Fruit fly (Drosophila melanogaster) whole organism, embryonic: Measurements from ENCODE around the gene OS9.

Experiments used
- Abd-B ChIP-seq: fragments of 200-800 bp; sonication (Bioruptor generic); optimal IDR thresholded peaks from 2 replicates; lab custom pipeline; 2018; ENCODE audit warnings: missing biosample characterization, mild to moderate bottlenecking, missing genetic modification characterization, moderate library complexity
- Bgb ChIP-seq: fragments of 200-800 bp; sonication (Bioruptor generic); IDR thresholded peaks from 2 replicates; pipeline ENCODE4 v1.3.6; 2022; ENCODE audit warnings: missing biosample characterization, missing genetic modification characterization; ENCODE audit not compliant: partially characterized antibody
- CG11504 ChIP-seq: fragments of 200-800 bp; sonication (Bioruptor generic); optimal IDR thresholded peaks from 3 replicates; lab custom pipeline; 2019; ENCODE audit warnings: missing biosample characterization, mild to moderate bottlenecking, missing genetic modification characterization, moderate library complexity
- CG11560 ChIP-seq: fragments of 200-800 bp; sonication (Bioruptor generic); IDR thresholded peaks from 3 replicates; pipeline ENCODE4 v1.3.6; 2022; ENCODE audit warnings: missing biosample characterization, missing genetic modification characterization
- CG12071 ChIP-seq: fragments of 200-800 bp; sonication (Bioruptor generic); optimal IDR thresholded peaks from 3 replicates; lab custom pipeline; 2018; ENCODE audit warnings: missing biosample characterization, mild to moderate bottlenecking, missing genetic modification characterization
- CG12299 ChIP-seq: fragments of 200-800 bp; sonication (Bioruptor generic); optimal IDR thresholded peaks from 2 replicates; lab custom pipeline; 2018; ENCODE audit warnings: missing biosample characterization, mild to moderate bottlenecking, missing genetic modification characterization
- CG13424 ChIP-seq: fragments of 200-800 bp; sonication (Bioruptor generic); optimal IDR thresholded peaks from 2 replicates; lab custom pipeline; 2019; ENCODE audit warnings: missing biosample characterization, mild to moderate bottlenecking, missing genetic modification characterization, moderate library complexity
- CG15011 ChIP-seq: fragments of 200-800 bp; sonication (Bioruptor generic); optimal IDR thresholded peaks from 3 replicates; lab custom pipeline; 2018; ENCODE audit warnings: missing biosample characterization, mild to moderate bottlenecking, missing genetic modification characterization
- CG15269 ChIP-seq: fragments of 200-800 bp; sonication (Bioruptor generic); optimal IDR thresholded peaks from 2 replicates; lab custom pipeline; 2018; ENCODE audit warnings: missing biosample characterization, mild to moderate bottlenecking, missing genetic modification characterization, moderate library complexity
- CG1792 ChIP-seq: fragments of 200-800 bp; sonication (Bioruptor generic); optimal IDR thresholded peaks from 2 replicates; lab custom pipeline; 2016; ENCODE audit warnings: missing biosample characterization, missing genetic modification characterization
- CG18619 ChIP-seq: fragments of 200-800 bp; sonication (Bioruptor generic); optimal IDR thresholded peaks from 3 replicates; lab custom pipeline; 2017; ENCODE audit warnings: missing biosample characterization, mild to moderate bottlenecking, missing genetic modification characterization
- CG2116 ChIP-seq: fragments of 200-800 bp; sonication (Bioruptor generic); optimal IDR thresholded peaks from 3 replicates; lab custom pipeline; 2018; ENCODE audit warnings: missing biosample characterization, mild to moderate bottlenecking, missing genetic modification characterization
- CG33213 ChIP-seq: fragments of 200-800 bp; sonication (Bioruptor generic); optimal IDR thresholded peaks from 3 replicates; lab custom pipeline; 2016; ENCODE audit warnings: missing biosample characterization, missing genetic modification characterization
- CG34422 ChIP-seq: fragments of 200-800 bp; sonication (Bioruptor generic); IDR thresholded peaks from 3 replicates; pipeline ENCODE4 v1.3.6; 2022; ENCODE audit warnings: missing biosample characterization, missing genetic modification characterization
- CG3995 ChIP-seq: fragments of 200-800 bp; sonication (Bioruptor generic); optimal IDR thresholded peaks from 3 replicates; lab custom pipeline; 2016; ENCODE audit warnings: missing biosample characterization, missing genetic modification characterization
- CG4424 ChIP-seq: fragments of 200-800 bp; sonication (Bioruptor generic); optimal IDR thresholded peaks from 3 replicates; lab custom pipeline; 2016; ENCODE audit warnings: missing biosample characterization, missing genetic modification characterization
- CG5245 ChIP-seq: fragments of 200-800 bp; sonication (Bioruptor generic); optimal IDR thresholded peaks from 3 replicates; lab custom pipeline; 2016; ENCODE audit warnings: missing biosample characterization, missing genetic modification characterization
- CG6654 ChIP-seq: fragments of 200-800 bp; sonication (Bioruptor generic); optimal IDR thresholded peaks from 2 replicates; lab custom pipeline; 2017; ENCODE audit warnings: missing biosample characterization, mild to moderate bottlenecking, missing genetic modification characterization
- CG7928 ChIP-seq: fragments of 200-800 bp; sonication (Bioruptor generic); optimal IDR thresholded peaks from 2 replicates; lab custom pipeline; 2017; ENCODE audit warnings: missing biosample characterization, mild to moderate bottlenecking, missing genetic modification characterization
- CG8089 ChIP-seq: fragments of 200-800 bp; sonication (Bioruptor generic); optimal IDR thresholded peaks from 3 replicates; lab custom pipeline; 2016; ENCODE audit warnings: missing biosample characterization, missing genetic modification characterization
- CG9215 ChIP-seq: fragments of 200-800 bp; sonication (Bioruptor generic); IDR thresholded peaks from 2 replicates; pipeline ENCODE4 v1.3.6; 2022; ENCODE audit warnings: missing biosample characterization, missing genetic modification characterization
- Dip3 ChIP-seq: fragments of 200-800 bp; sonication (Bioruptor generic); optimal IDR thresholded peaks from 3 replicates; lab custom pipeline; 2016; ENCODE audit warnings: missing biosample characterization, missing genetic modification characterization
- Drgx ChIP-seq: fragments of 200-800 bp; sonication (Bioruptor generic); IDR thresholded peaks from 2 replicates; pipeline ENCODE4 v1.3.6; 2022; ENCODE audit warnings: missing biosample characterization, missing genetic modification characterization
- Ets65A ChIP-seq: fragments of 200-800 bp; sonication (Bioruptor generic); peaks from one replicate; lab custom pipeline; 2016; ENCODE audit warnings: missing biosample characterization, missing genetic modification characterization
- Nf-YB ChIP-seq: fragments of 200-800 bp; sonication (Bioruptor generic); optimal IDR thresholded peaks from 3 replicates; lab custom pipeline; 2019; ENCODE audit warnings: missing biosample characterization, mild to moderate bottlenecking, missing genetic modification characterization, moderate library complexity
- Oaz ChIP-seq: fragments of 200-800 bp; sonication (Bioruptor generic); IDR thresholded peaks from 2 replicates; pipeline ENCODE4 v1.3.6; 2022; ENCODE audit warnings: missing biosample characterization, missing genetic modification characterization
- Opbp ChIP-seq: fragments of 200-800 bp; sonication (Bioruptor generic); IDR thresholded peaks from 3 replicates; pipeline ENCODE4 v1.3.6; 2022; ENCODE audit warnings: missing biosample characterization, missing genetic modification characterization; ENCODE audit not compliant: partially characterized antibody
- Ptx1 ChIP-seq: fragments of 200-800 bp; sonication (Bioruptor generic); IDR thresholded peaks from 2 replicates; pipeline ENCODE4 v1.3.6; 2022; ENCODE audit warnings: missing biosample characterization, missing genetic modification characterization
- Ravus ChIP-seq: fragments of 200-800 bp; sonication (Bioruptor generic); IDR thresholded peaks from 2 replicates; pipeline ENCODE4 v1.3.6; 2022; ENCODE audit warnings: missing biosample characterization, missing genetic modification characterization
- Stat92E ChIP-seq, 3 experiments: fragments of >200 bp in 2 of 3; fragments of 200-800 bp in 1 of 3; sonication (Bioruptor generic) in 1 of 3; optimal IDR thresholded peaks; 2 replicates each; lab custom pipeline; 2017 to 2019; ENCODE audit warnings: missing biosample characterization in 3 of 3, missing genetic modification characterization in 3 of 3, mild to moderate bottlenecking in 1 of 3, moderate library complexity in 1 of 3
- Usf ChIP-seq: fragments of 200-800 bp; sonication (Bioruptor generic); optimal IDR thresholded peaks from 2 replicates; lab custom pipeline; 2017; ENCODE audit warnings: missing genotype, missing biosample characterization, missing genetic modification characterization
- aop ChIP-seq: fragments of 200-800 bp; sonication (Bioruptor generic); IDR thresholded peaks from 2 replicates; pipeline ENCODE4 v1.3.6; 2022; ENCODE audit warnings: missing biosample characterization, missing genetic modification characterization
- btn ChIP-seq: fragments of 200-800 bp; sonication (Bioruptor generic); optimal IDR thresholded peaks from 2 replicates; lab custom pipeline; 2016; ENCODE audit warnings: missing biosample characterization, missing genetic modification characterization
- danr ChIP-seq: fragments of 200-800 bp; sonication (Bioruptor generic); IDR thresholded peaks from 2 replicates; pipeline ENCODE4 v1.3.6; 2022; ENCODE audit warnings: missing biosample characterization, missing genetic modification characterization
- en ChIP-seq: fragments of 200-800 bp; sonication (Bioruptor generic); optimal IDR thresholded peaks from 2 replicates; lab custom pipeline; 2016; ENCODE audit warnings: missing biosample characterization, missing genetic modification characterization
- exex ChIP-seq: fragments of 200-800 bp; sonication (Bioruptor generic); optimal IDR thresholded peaks from 4 replicates; lab custom pipeline; 2018; ENCODE audit warnings: missing biosample characterization, mild to moderate bottlenecking, missing genetic modification characterization, moderate library complexity
- eyg ChIP-seq: fragments of 200-800 bp; sonication (Bioruptor generic); optimal IDR thresholded peaks from 3 replicates; lab custom pipeline; 2016; ENCODE audit warnings: missing biosample characterization, missing genetic modification characterization
- fd102C ChIP-seq: fragments of 200-800 bp; sonication (Bioruptor generic); optimal IDR thresholded peaks from 2 replicates; lab custom pipeline; 2018; ENCODE audit warnings: missing biosample characterization, mild to moderate bottlenecking, missing genetic modification characterization, moderate library complexity
- jumu ChIP-seq: fragments of 200-800 bp; sonication (Bioruptor generic); optimal IDR thresholded peaks from 3 replicates; lab custom pipeline; 2016; ENCODE audit warnings: missing biosample characterization, missing genetic modification characterization
- kay ChIP-seq: fragments of 200-800 bp; sonication (Bioruptor generic); optimal IDR thresholded peaks from 2 replicates; lab custom pipeline; 2016; ENCODE audit warnings: missing biosample characterization, missing genetic modification characterization
- lab ChIP-seq: fragments of 200-800 bp; sonication (Bioruptor generic); optimal IDR thresholded peaks from 3 replicates; lab custom pipeline; 2017; ENCODE audit warnings: missing biosample characterization, missing genetic modification characterization, mild to moderate bottlenecking, moderate library complexity, missing genetic modification reagents
- lola ChIP-seq, 3 experiments: fragments of >200 bp in 2 of 3; fragments of 200-800 bp in 1 of 3; sonication (Bioruptor generic) in 1 of 3; optimal IDR thresholded peaks; 2 replicates each; lab custom pipeline; 2017 to 2019; ENCODE audit warnings: missing biosample characterization in 3 of 3, missing genetic modification characterization in 3 of 3, mild to moderate bottlenecking in 1 of 3, moderate library complexity in 1 of 3
- nom ChIP-seq: fragments of 200-800 bp; sonication (Bioruptor generic); optimal IDR thresholded peaks from 2 replicates; lab custom pipeline; 2017; ENCODE audit warnings: missing biosample characterization, missing genetic modification characterization, mild to moderate bottlenecking, moderate library complexity, missing genetic modification reagents
- odd ChIP-seq: fragments of 200-800 bp; sonication (Bioruptor generic); optimal IDR thresholded peaks from 2 replicates; lab custom pipeline; 2017; ENCODE audit warnings: missing biosample characterization, mild to moderate bottlenecking, missing genetic modification characterization
- otp ChIP-seq: fragments of 200-800 bp; sonication (Bioruptor generic); IDR thresholded peaks from 3 replicates; pipeline ENCODE4, ENCODE4 v1.3.6; 2022; ENCODE audit warnings: missing biosample characterization, missing genetic modification characterization
- phol ChIP-seq: fragments of 200-800 bp; sonication (Bioruptor generic); optimal IDR thresholded peaks from 3 replicates; lab custom pipeline; 2018; ENCODE audit warnings: missing biosample characterization, mild to moderate bottlenecking, missing genetic modification characterization, moderate library complexity
- pnt ChIP-seq: fragments of 200-800 bp; sonication (Bioruptor generic); optimal IDR thresholded peaks from 3 replicates; lab custom pipeline; 2016; ENCODE audit warnings: missing biosample characterization, missing genetic modification characterization
- sd ChIP-seq: fragments of 200-800 bp; sonication (Bioruptor generic); optimal IDR thresholded peaks from 3 replicates; lab custom pipeline; 2018; ENCODE audit warnings: missing biosample characterization, mild to moderate bottlenecking, missing genetic modification characterization, moderate library complexity
- sisA ChIP-seq: fragments of 200-800 bp; sonication (Bioruptor generic); IDR thresholded peaks from 2 replicates; pipeline ENCODE4 v1.3.6; 2022; ENCODE audit warnings: missing biosample characterization, missing genetic modification characterization
- tll ChIP-seq, 2 experiments: fragments of 200-800 bp in 1 of 2; fragments of >200 bp in 1 of 2; sonication (Bioruptor generic) in 1 of 2; optimal IDR thresholded peaks; 2 replicates each; lab custom pipeline; 2017 to 2019; ENCODE audit warnings: missing biosample characterization in 2 of 2, missing genetic modification characterization in 2 of 2, mild to moderate bottlenecking in 1 of 2, moderate library complexity in 1 of 2
- zfh2 ChIP-seq: fragments of 200-800 bp; sonication (Bioruptor generic); optimal IDR thresholded peaks from 2 replicates; lab custom pipeline; 2016; ENCODE audit warnings: missing biosample characterization, missing genetic modification characterization

The OS9 gene

dm6 chr2L:19930102-19930501 is 36.2 kb downstream of the OS9 start (continued):
- TF ChIP-seq CG33213 (GFP tag; lab: Kevin White, UChicago) (no peak), CG12299 (no peak), fd102C (GFP tag; lab: Kevin White, UChicago) (no peak), Ets65A (GFP tag; lab: Kevin White, UChicago) (no peak), Oaz (GFP tag; lab: Robert Waterston, UW) (no peak), Bgb (GFP tag; lab: Robert Waterston, UW) (no peak), Ravus (GFP tag; lab: Robert Waterston, UW) (no peak), CG4424 (peak; percentile 28), CG6654 (no peak), Ptx1 (GFP tag; lab: Robert Waterston, UW) (peak; percentile 43), CG11560 (tag; lab: Robert Waterston, UW) (no peak), nom (no peak), CG34422 (no peak), pnt (GFP tag; lab: Kevin White, UChicago) (no peak), CG8089 (GFP tag; lab: Kevin White, UChicago) (no peak), phol (peak; percentile 55), sisA (peak; percentile 52), kay (GFP tag; lab: Kevin White, UChicago) (no peak), Drgx (GFP tag; lab: Robert Waterston, UW) (peak; percentile 14; the same call in 1 of the 2 replicates), CG1792 (GFP tag; lab: Kevin White, UChicago) (no peak), btn (no peak), sd (tag; lab: Kevin White, UChicago) (no peak), danr (GFP tag; lab: Robert Waterston, UW) (no peak), Usf (GFP tag; lab: Kevin White, UChicago) (no peak), odd (GFP tag; lab: Kevin White, UChicago) (peak; percentile 5), Stat92E (GFP tag; optimal IDR thresholded peaks at IDR 0.05; lab: Kevin White, UChicago) (no peak), CG12071 (no peak), zfh2 (GFP tag; lab: Kevin White, UChicago) (no peak), CG15011 (GFP tag; lab: Kevin White, UChicago) (peak; percentile 21), aop (no peak), CG11504 (tag; lab: Kevin White, UChicago) (peak; percentile 77), exex (tag; lab: Kevin White, UChicago) (peak; percentile 6), CG18619 (GFP tag; lab: Kevin White, UChicago) (peak; percentile 29), lola (GFP tag; optimal IDR thresholded peaks at IDR 0.05; lab: Kevin White, UChicago) (no peak), CG7928 (GFP tag; lab: Kevin White, UChicago) (no peak), CG15269 (tag; lab: Kevin White, UChicago) (peak; percentile 58), CG9215 (no peak), tll (GFP tag; optimal IDR thresholded peaks at IDR 0.05; lab: Kevin White, UChicago) (no peak), CG13424 (tag; lab: Kevin White, UChicago) (peak; percentile 57), CG2116 (GFP tag; lab: Kevin White, UChicago) (peak; percentile 4), Dip3 (no peak), CG5245 (GFP tag; lab: Kevin White, UChicago) (no peak), jumu (GFP tag; lab: Kevin White, UChicago) (no peak), lab (peak; percentile 83), Opbp (no peak), CG3995 (GFP tag; lab: Kevin White, UChicago) (no peak), Nf-YB (no peak), en (GFP tag; lab: Kevin White, UChicago) (no peak), Abd-B (GFP tag; lab: Kevin White, UChicago) (peak; percentile 45), eyg (GFP tag; lab: Kevin White, UChicago) (no peak), otp (GFP tag; lab: Robert Waterston, UW) (no peak)
